Fruit fly (Drosophila melanogaster): Measurements from ENCODE around the gene spz5.

- no peak for TF ChIP-seq CG6808 (GFP tag; optimal IDR thresholded peaks at IDR 0.05)
- TF ChIP-seq CG11294 (GFP tag; IDR thresholded peaks at IDR 0.05): no peak
Measured at dm6 chr3L:2923097-2923496, 31.1 kb upstream of the spz5 start.
